Worm (Caenorhabditis elegans) whole organism, midembryonic: ENCODE measurements around the gene ZK783.7.

Source experiments
- T22C8.4 ChIP-seq: fragments of 200-800 bp; sonication (Bioruptor generic); IDR thresholded peaks from 2 replicates; pipeline ENCODE4 v1.3.6; 2022; ENCODE audit warnings: missing genetic modification characterization, missing compliant biosample characterization
- cog-1 ChIP-seq: sonication (generic microtip); optimal IDR thresholded peaks from 2 replicates; lab custom pipeline; 2016; ENCODE audit warnings: missing genetic modification characterization, missing compliant biosample characterization
- flt-1 ChIP-seq: fragments of 200-800 bp; sonication (Bioruptor generic); IDR thresholded peaks from 2 replicates; pipeline ENCODE4 v1.3.6; 2022; ENCODE audit warnings: missing genetic modification characterization, missing compliant biosample characterization
- klf-2 ChIP-seq: fragments of 200-800 bp; sonication (Bioruptor generic); conservative IDR thresholded peaks from 2 replicates; pipeline ENCODE4 v1.3.6; 2022; ENCODE audit warnings: missing genetic modification reagents, missing genetic modification characterization, missing compliant biosample characterization
- med-1 ChIP-seq: sonication (generic microtip); optimal IDR thresholded peaks from 2 replicates; lab custom pipeline; 2017; ENCODE audit warnings: missing genetic modification characterization, mild to moderate bottlenecking, missing compliant biosample characterization, antibody characterized with exemption, missing genetic modification reagents; ENCODE audit not compliant: insufficient read depth
- ref-1 ChIP-seq: fragments of 200-800 bp; sonication (Bioruptor generic); conservative IDR thresholded peaks from 2 replicates; pipeline ENCODE4 v1.3.6; 2022; ENCODE audit warnings: missing genetic modification reagents, missing genetic modification characterization, missing compliant biosample characterization
- tab-1 ChIP-seq: fragments of 200-800 bp; sonication (Bioruptor generic); IDR thresholded peaks from 2 replicates; pipeline ENCODE4 v1.3.6; 2022; ENCODE audit warnings: missing genetic modification characterization, missing compliant biosample characterization
- ztf-23 ChIP-seq: fragments of 200-800 bp; sonication (Bioruptor generic); IDR thresholded peaks from 2 replicates; pipeline ENCODE4 v1.3.6; 2022; ENCODE audit warnings: missing genetic modification reagents, missing genetic modification characterization, missing compliant biosample characterization
- ztf-29 ChIP-seq: fragments of 200-800 bp; sonication (Bioruptor generic); IDR thresholded peaks from 2 replicates; pipeline ENCODE4 v1.3.6; 2022; ENCODE audit warnings: missing genetic modification reagents, missing genetic modification characterization, missing compliant biosample characterization

Gene ZK783.7

ce11 chrIII:7641337-7641736, 15.2 kb upstream of the ZK783.7 start:
- TF ChIP-seq ztf-23 (GFP tag; lab: Robert Waterston, UW) (no peak), klf-2 (GFP tag; lab: Robert Waterston, UW) (no peak), ztf-29 (no peak), T22C8.4 (GFP tag; lab: Robert Waterston, UW) (no peak), med-1 (GFP tag; lab: Kevin White, UChicago) (no peak), cog-1 (no peak), flt-1 (no peak)

- TF ChIP-seq klf-2 (GFP tag; lab: Robert Waterston, UW) (0 out of 2 replicates have a peak, but pooled peaks have one; percentile 33), cog-1 (no peak), T22C8.4 (GFP tag; lab: Robert Waterston, UW) (peak; percentile 71), ref-1 (GFP tag; lab: Robert Waterston, UW) (peak; percentile 78), ztf-23 (GFP tag; lab: Robert Waterston, UW) (peak; percentile 76; the same call in 1 of the 2 replicates), med-1 (GFP tag; lab: Kevin White, UChicago) (no peak), flt-1 (peak; percentile 93), tab-1 (GFP tag; lab: Robert Waterston, UW) (peak; percentile 81; the same call in 1 of the 2 replicates), ztf-29 (peak; percentile 32; the same call in 1 of the 2 replicates)
Measured at ce11 chrIII:7642015-7642414, 14.5 kb upstream of the ZK783.7 start.

ce11 chrIII:7643084-7643483, 13.4 kb upstream of the ZK783.7 start, which contains the start of gene upp-1:
Gene upp-1, minus strand, starts transcription at chrIII:7643101.
- TF ChIP-seq ref-1 (GFP tag; lab: Robert Waterston, UW) = no peak
- no peak for TF ChIP-seq klf-2 (GFP tag; lab: Robert Waterston, UW)
- no peak for TF ChIP-seq tab-1 (GFP tag; lab: Robert Waterston, UW)
- TF ChIP-seq flt-1 = no peak
- no peak for TF ChIP-seq ztf-29
- no peak for TF ChIP-seq T22C8.4 (GFP tag; lab: Robert Waterston, UW)
- no peak for TF ChIP-seq med-1 (GFP tag; lab: Kevin White, UChicago)
- no peak for TF ChIP-seq ztf-23 (GFP tag; lab: Robert Waterston, UW)

- TF ChIP-seq klf-2 (GFP tag; lab: Robert Waterston, UW) (no peak), cog-1 (no peak), flt-1 (no peak), ztf-23 (GFP tag; lab: Robert Waterston, UW) (no peak), ztf-29 (no peak), med-1 (GFP tag; lab: Kevin White, UChicago) (no peak), ref-1 (GFP tag; lab: Robert Waterston, UW) (no peak), T22C8.4 (GFP tag; lab: Robert Waterston, UW) (no peak), tab-1 (GFP tag; lab: Robert Waterston, UW) (no peak)
Measured at ce11 chrIII:7643902-7644641, 12.4 kb upstream of the ZK783.7 start.

ce11 chrIII:7645075-7645474, 11.4 kb upstream of the ZK783.7 start:
- no peak for TF ChIP-seq klf-2 (GFP tag; lab: Robert Waterston, UW)
- no peak for TF ChIP-seq med-1 (GFP tag; lab: Kevin White, UChicago)
- TF ChIP-seq ztf-23 (GFP tag; lab: Robert Waterston, UW) = no peak
- no peak for TF ChIP-seq T22C8.4 (GFP tag; lab: Robert Waterston, UW)
- no peak for TF ChIP-seq ztf-29
- TF ChIP-seq ref-1 (GFP tag; lab: Robert Waterston, UW) = no peak
- no peak for TF ChIP-seq tab-1 (GFP tag; lab: Robert Waterston, UW)
- TF ChIP-seq flt-1 = no peak
- TF ChIP-seq cog-1 = no peak

ce11 chrIII:7648841-7649240, 7.7 kb upstream of the ZK783.7 start:
- TF ChIP-seq ztf-23 (GFP tag; lab: Robert Waterston, UW) (no peak), med-1 (GFP tag; lab: Kevin White, UChicago) (no peak), klf-2 (GFP tag; lab: Robert Waterston, UW) (no peak), ztf-29 (no peak), cog-1 (no peak), ref-1 (GFP tag; lab: Robert Waterston, UW) (no peak), T22C8.4 (GFP tag; lab: Robert Waterston, UW) (no peak), flt-1 (no peak), tab-1 (GFP tag; lab: Robert Waterston, UW) (no peak)

- TF ChIP-seq tab-1 (GFP tag; lab: Robert Waterston, UW) = no peak
- TF ChIP-seq flt-1 = peak; percentile 50; the same call in 1 of the 2 replicates
Measured at ce11 chrIII:7655498-7655897, 1.0 kb upstream of the ZK783.7 start.

- TF ChIP-seq cog-1 = no peak
- no peak for TF ChIP-seq flt-1
- TF ChIP-seq T22C8.4 (GFP tag; lab: Robert Waterston, UW) = no peak
- TF ChIP-seq med-1 (GFP tag; lab: Kevin White, UChicago) = no peak
- TF ChIP-seq tab-1 (GFP tag; lab: Robert Waterston, UW) = no peak
- no peak for TF ChIP-seq ztf-23 (GFP tag; lab: Robert Waterston, UW)
- TF ChIP-seq ref-1 (GFP tag; lab: Robert Waterston, UW) = no peak
- TF ChIP-seq klf-2 (GFP tag; lab: Robert Waterston, UW) = no peak
Measured at ce11 chrIII:7655932-7656331, 587 bp upstream of the ZK783.7 start, which contains the start of gene baz-2. Gene baz-2, minus strand, starts transcription at chrIII:7656032.

- TF ChIP-seq cog-1 (no peak), tab-1 (GFP tag; lab: Robert Waterston, UW) (0 out of 2 replicates have a peak, but pooled peaks have one; percentile 63), ztf-23 (GFP tag; lab: Robert Waterston, UW) (no peak), ref-1 (GFP tag; lab: Robert Waterston, UW) (no peak), klf-2 (GFP tag; lab: Robert Waterston, UW) (no peak), T22C8.4 (GFP tag; lab: Robert Waterston, UW) (no peak), flt-1 (peak; percentile 83), med-1 (GFP tag; lab: Kevin White, UChicago) (no peak), ztf-29 (no peak)
Measured at ce11 chrIII:7659440-7659839, 2.9 kb downstream of the ZK783.7 start.
